Fruit fly (Drosophila melanogaster): Measurements from ENCODE around the gene Boh1.
A peak's percentile ranks its signal among the peaks of the same experiment; 100 is the strongest.

Gene Boh1

dm6 chr3R:27928984-27929924, 10.0 kb upstream of the Boh1 start:
- no peak for TF ChIP-seq CG17801 (GFP tag; optimal IDR thresholded peaks at IDR 0.05; ENCODE audit: partially characterized antibody)

dm6 chr3R:27928140-27928539, 8.9 kb upstream of the Boh1 start, which contains the start of gene nenya:
nenya (minus strand) TSS chr3R:27928174.
- TF ChIP-seq CG17801 (GFP tag; optimal IDR thresholded peaks at IDR 0.05; ENCODE audit: partially characterized antibody) = no peak

dm6 chr3R:27926738-27927215, 7.5 kb upstream of the Boh1 start:
- TF ChIP-seq CG17801 (GFP tag; optimal IDR thresholded peaks at IDR 0.05; ENCODE audit: partially characterized antibody) = no peak

- no peak for TF ChIP-seq CG17801 (GFP tag; optimal IDR thresholded peaks at IDR 0.05; ENCODE audit: partially characterized antibody)
Measured at dm6 chr3R:27925971-27926533, 6.8 kb upstream of the Boh1 start.

dm6 chr3R:27925000-27925970, 6.0 kb upstream of the Boh1 start, which contains the start of gene mino:
mino (plus strand) TSS chr3R:27925191.
- TF ChIP-seq CG17801 (GFP tag; optimal IDR thresholded peaks at IDR 0.05; ENCODE audit: partially characterized antibody) = peak; percentile 49

dm6 chr3R:27922673-27923175, 3.5 kb upstream of the Boh1 start, which contains the start of gene RpL4:
RpL4 (plus strand) TSS chr3R:27922821.
- peak; percentile 44 for TF ChIP-seq CG17801 (GFP tag; optimal IDR thresholded peaks at IDR 0.05; ENCODE audit: partially characterized antibody)

dm6 chr3R:27921982-27922672, 2.9 kb upstream of the Boh1 start, which contains the start of gene BCAS2:
BCAS2 (minus strand) TSS chr3R:27922356.
- TF ChIP-seq CG17801 (GFP tag; optimal IDR thresholded peaks at IDR 0.05; ENCODE audit: partially characterized antibody) = no peak

dm6 chr3R:27920883-27921282, 1.6 kb upstream of the Boh1 start, which contains the start of gene CG12259:
CG12259 (minus strand) TSS chr3R:27921089.
- no peak for TF ChIP-seq CG17801 (GFP tag; optimal IDR thresholded peaks at IDR 0.05; ENCODE audit: partially characterized antibody)

dm6 chr3R:27916355-27917019, 2.8 kb downstream of the Boh1 start, which contains the start of the genes CG5003 and mRpS22:
CG5003 (minus strand) TSS chr3R:27916516.
mRpS22 (plus strand) TSS chr3R:27916908.
- no peak for TF ChIP-seq CG17801 (GFP tag; optimal IDR thresholded peaks at IDR 0.05; ENCODE audit: partially characterized antibody)

dm6 chr3R:27912147-27912546, 7.1 kb downstream of the Boh1 start, which contains the start of gene mil:
mil (plus strand) TSS chr3R:27912447.
- TF ChIP-seq CG17801 (GFP tag; optimal IDR thresholded peaks at IDR 0.05; ENCODE audit: partially characterized antibody) = no peak

- no peak for TF ChIP-seq CG17801 (GFP tag; optimal IDR thresholded peaks at IDR 0.05; ENCODE audit: partially characterized antibody)
Measured at dm6 chr3R:27905695-27906094, 13.6 kb downstream of the Boh1 start, which contains the start of gene CG34353. CG34353 (minus strand) TSS chr3R:27905843.

dm6 chr3R:27888110-27888509, 31.1 kb downstream of the Boh1 start:
- no peak for TF ChIP-seq CG17801 (GFP tag; optimal IDR thresholded peaks at IDR 0.05; ENCODE audit: partially characterized antibody)

dm6 chr3R:27872290-27872689, 47.0 kb downstream of the Boh1 start, which contains the start of gene CG12426:
CG12426 (minus strand) TSS chr3R:27872390.
- TF ChIP-seq CG17801 (GFP tag; optimal IDR thresholded peaks at IDR 0.05; ENCODE audit: partially characterized antibody) = no peak

Data from ovary, adult (tissue).